Fruit fly (Drosophila melanogaster) whole organism, embryonic: Measurements from ENCODE around the gene Chrac-14.

Experiments used
- Asciz ChIP-seq: fragments of 200-800 bp; sonication (Bioruptor generic); optimal IDR thresholded peaks from 2 replicates; lab custom pipeline; 2017; ENCODE audit warnings: missing biosample characterization, mild to moderate bottlenecking, missing genetic modification characterization, missing genetic modification reagents
- Bdp1 ChIP-seq: fragments of 200-800 bp; sonication (Bioruptor generic); optimal IDR thresholded peaks from 3 replicates; lab custom pipeline; 2016; ENCODE audit warnings: missing biosample characterization, missing genetic modification characterization
- Blimp-1 ChIP-seq: fragments of 200-800 bp; sonication (Bioruptor generic); optimal IDR thresholded peaks from 3 replicates; lab custom pipeline; 2018; ENCODE audit warnings: missing biosample characterization, missing genetic modification characterization, mild to moderate bottlenecking, moderate library complexity, missing genetic modification reagents
- CG10543 ChIP-seq: fragments of 200-800 bp; sonication (Bioruptor generic); optimal IDR thresholded peaks from 3 replicates; lab custom pipeline; 2017; ENCODE audit warnings: missing biosample characterization, mild to moderate bottlenecking, missing genetic modification characterization, moderate library complexity
- CG11247 ChIP-seq: fragments of 200-800 bp; sonication (Bioruptor generic); IDR thresholded peaks from 2 replicates; pipeline ENCODE4 v1.3.6; 2022; ENCODE audit warnings: missing biosample characterization, missing genetic modification characterization
- CG11723 ChIP-seq: fragments of 200-800 bp; sonication (Bioruptor generic); optimal IDR thresholded peaks from 2 replicates; lab custom pipeline; 2017; ENCODE audit warnings: missing biosample characterization, mild to moderate bottlenecking, missing genetic modification characterization
- CG1233 ChIP-seq: fragments of 200-800 bp; sonication (Bioruptor generic); optimal IDR thresholded peaks from 4 replicates; lab custom pipeline; 2018; ENCODE audit warnings: missing biosample characterization, mild to moderate bottlenecking, missing genetic modification characterization
- CG12391 ChIP-seq: fragments of 200-800 bp; sonication (Bioruptor generic); optimal IDR thresholded peaks from 3 replicates; lab custom pipeline; 2018; ENCODE audit warnings: missing biosample characterization, mild to moderate bottlenecking, missing genetic modification characterization, moderate library complexity
- CG14441 ChIP-seq: fragments of 200-800 bp; sonication (Bioruptor generic); IDR thresholded peaks from 2 replicates; pipeline ENCODE4 v1.3.6; 2022; ENCODE audit warnings: missing biosample characterization, missing genetic modification characterization
- CG1602 ChIP-seq: fragments of 200-800 bp; sonication (Bioruptor generic); optimal IDR thresholded peaks from 3 replicates; lab custom pipeline; 2016; ENCODE audit warnings: missing biosample characterization, missing genetic modification characterization
- CG17361 ChIP-seq: fragments of 200-800 bp; sonication (Bioruptor generic); IDR thresholded peaks from 3 replicates; pipeline ENCODE4 v1.3.6; 2022; ENCODE audit warnings: missing biosample characterization, missing genetic modification characterization
- CG17802 ChIP-seq: fragments of 200-800 bp; sonication (Bioruptor generic); optimal IDR thresholded peaks from 2 replicates; lab custom pipeline; 2018; ENCODE audit warnings: missing biosample characterization, mild to moderate bottlenecking, missing genetic modification characterization, moderate library complexity
- CG2120 ChIP-seq: fragments of 200-800 bp; sonication (Bioruptor generic); optimal IDR thresholded peaks from 3 replicates; lab custom pipeline; 2016; ENCODE audit warnings: missing biosample characterization, missing genetic modification characterization
- CG2199 ChIP-seq: fragments of 200-800 bp; sonication (Bioruptor generic); IDR thresholded peaks from 3 replicates; pipeline ENCODE4 v1.3.6; 2022; ENCODE audit warnings: missing biosample characterization, missing genetic modification characterization
- CG31388 ChIP-seq: fragments of 200-800 bp; sonication (Bioruptor generic); optimal IDR thresholded peaks from 2 replicates; lab custom pipeline; 2016; ENCODE audit warnings: missing biosample characterization, missing genetic modification characterization
- CG32772 ChIP-seq: fragments of 200-800 bp; sonication (Bioruptor generic); IDR thresholded peaks from 2 replicates; pipeline ENCODE4 v1.3.6; 2022; ENCODE audit warnings: missing biosample characterization, missing genetic modification characterization
- CG33213 ChIP-seq: fragments of 200-800 bp; sonication (Bioruptor generic); optimal IDR thresholded peaks from 3 replicates; lab custom pipeline; 2016; ENCODE audit warnings: missing biosample characterization, missing genetic modification characterization
- CG33557 ChIP-seq: fragments of 200-800 bp; sonication (Bioruptor generic); optimal IDR thresholded peaks from 2 replicates; lab custom pipeline; 2019; ENCODE audit warnings: missing biosample characterization, mild to moderate bottlenecking, missing genetic modification characterization, moderate library complexity
- CG4617 ChIP-seq: fragments of 200-800 bp; sonication (Bioruptor generic); optimal IDR thresholded peaks from 3 replicates; lab custom pipeline; 2016; ENCODE audit warnings: missing biosample characterization, missing genetic modification characterization, borderline replicate concordance
- CG7745 ChIP-seq: fragments of 200-800 bp; sonication (Bioruptor generic); optimal IDR thresholded peaks from 2 replicates; lab custom pipeline; 2018; ENCODE audit warnings: missing biosample characterization, mild to moderate bottlenecking, missing genetic modification characterization, moderate library complexity
- CG8924 ChIP-seq: fragments of 200-800 bp; optimal IDR thresholded peaks from 3 replicates; lab custom pipeline; 2019; ENCODE audit warnings: missing biosample characterization, mild to moderate bottlenecking, missing genetic modification characterization, moderate library complexity
- CG9727 ChIP-seq: fragments of 200-800 bp; sonication (Bioruptor generic); optimal IDR thresholded peaks from 3 replicates; lab custom pipeline; 2017; ENCODE audit warnings: missing biosample characterization, mild to moderate bottlenecking, missing genetic modification characterization
- CG9817 ChIP-seq: fragments of 200-800 bp; sonication (Bioruptor generic); optimal IDR thresholded peaks from 2 replicates; lab custom pipeline; 2018; ENCODE audit warnings: missing biosample characterization, mild to moderate bottlenecking, missing genetic modification characterization, moderate library complexity
- CHES-1-like ChIP-seq: fragments of 200-800 bp; sonication (Bioruptor generic); optimal IDR thresholded peaks from 2 replicates; lab custom pipeline; 2016; ENCODE audit warnings: missing biosample characterization, missing genetic modification characterization
- D ChIP-seq, 2 experiments: fragments of 200-800 bp in 1 of 2; fragments of >200 bp in 1 of 2; sonication (Bioruptor generic) in 1 of 2; optimal IDR thresholded peaks; 2 replicates in 1 of 2; 3 replicates in 1 of 2; lab custom pipeline; 2017; ENCODE audit warnings: mild to moderate bottlenecking in 1 of 2, missing biosample characterization in 1 of 2, missing genetic modification characterization in 1 of 2, missing genetic modification reagents in 1 of 2
- Dbx ChIP-seq: fragments of 200-800 bp; sonication (Bioruptor generic); IDR thresholded peaks from 3 replicates; pipeline ENCODE4 v1.3.6; 2022; ENCODE audit warnings: missing biosample characterization, missing genetic modification characterization
- Dek ChIP-seq: fragments of 200-800 bp; sonication (Bioruptor generic); optimal IDR thresholded peaks from 3 replicates; lab custom pipeline; 2019; ENCODE audit warnings: missing biosample characterization, mild to moderate bottlenecking, missing genetic modification characterization, moderate library complexity
- Dip3 ChIP-seq: fragments of 200-800 bp; sonication (Bioruptor generic); optimal IDR thresholded peaks from 3 replicates; lab custom pipeline; 2016; ENCODE audit warnings: missing biosample characterization, missing genetic modification characterization
- ERR ChIP-seq: fragments of 200-800 bp; sonication (Bioruptor generic); optimal IDR thresholded peaks from 2 replicates; lab custom pipeline; 2016; ENCODE audit warnings: missing biosample characterization, missing genetic modification characterization
- H15 ChIP-seq: fragments of 200-800 bp; sonication (Bioruptor generic); IDR thresholded peaks from 3 replicates; pipeline ENCODE4 v1.3.6; 2022; ENCODE audit warnings: missing biosample characterization, missing genetic modification characterization
- Nf-YB ChIP-seq: fragments of 200-800 bp; sonication (Bioruptor generic); optimal IDR thresholded peaks from 3 replicates; lab custom pipeline; 2019; ENCODE audit warnings: missing biosample characterization, mild to moderate bottlenecking, missing genetic modification characterization, moderate library complexity
- Oli ChIP-seq: fragments of 200-800 bp; sonication (Bioruptor generic); optimal IDR thresholded peaks from 2 replicates; lab custom pipeline; 2018; ENCODE audit warnings: missing biosample characterization, mild to moderate bottlenecking, missing genetic modification characterization, moderate library complexity
- Optix ChIP-seq: fragments of 200-800 bp; sonication (Bioruptor generic); IDR thresholded peaks from 3 replicates; pipeline ENCODE4 v1.3.6; 2022; ENCODE audit warnings: missing biosample characterization, missing genetic modification characterization
- Poxn ChIP-seq: fragments of 200-800 bp; sonication (Bioruptor generic); IDR thresholded peaks from 2 replicates; pipeline ENCODE4 v1.3.6; 2022; ENCODE audit warnings: missing biosample characterization, missing genetic modification characterization
- Spps ChIP-seq: fragments of 200-800 bp; sonication (Bioruptor generic); optimal IDR thresholded peaks from 2 replicates; lab custom pipeline; 2018; ENCODE audit warnings: missing biosample characterization, mild to moderate bottlenecking, missing genetic modification characterization
- cato ChIP-seq: fragments of 200-800 bp; sonication (Bioruptor generic); optimal IDR thresholded peaks from 2 replicates; lab custom pipeline; 2016; ENCODE audit warnings: missing biosample characterization, missing genetic modification characterization, borderline replicate concordance
- ci ChIP-seq: fragments of 200-800 bp; sonication (Bioruptor generic); IDR thresholded peaks from 3 replicates; pipeline ENCODE4 v1.3.6; 2022; ENCODE audit warnings: missing biosample characterization, missing genetic modification characterization
- dpn ChIP-seq, 2 experiments: fragments of 200-800 bp; sonication (Bioruptor generic); optimal IDR thresholded peaks; 3 replicates each; lab custom pipeline; 2016; ENCODE audit warnings: missing biosample characterization in 2 of 2, missing genetic modification characterization in 2 of 2
- fd96Cb ChIP-seq: fragments of 200-800 bp; sonication (Bioruptor generic); optimal IDR thresholded peaks from 2 replicates; lab custom pipeline; 2018; ENCODE audit warnings: missing biosample characterization, mild to moderate bottlenecking, missing genetic modification characterization, moderate library complexity
- kni ChIP-seq: fragments of 200-800 bp; sonication (Bioruptor generic); optimal IDR thresholded peaks from 3 replicates; lab custom pipeline; 2017; ENCODE audit warnings: mild to moderate bottlenecking, missing biosample characterization, missing genetic modification reagents, missing genetic modification characterization
- luna ChIP-seq: fragments of 200-800 bp; sonication (Bioruptor generic); optimal IDR thresholded peaks from 2 replicates; lab custom pipeline; 2016; ENCODE audit warnings: missing biosample characterization, missing genetic modification characterization
- maf-S ChIP-seq: fragments of 200-800 bp; sonication (Bioruptor generic); optimal IDR thresholded peaks from 2 replicates; lab custom pipeline; 2016; ENCODE audit warnings: missing biosample characterization, missing genetic modification characterization
- odd ChIP-seq: fragments of 200-800 bp; sonication (Bioruptor generic); optimal IDR thresholded peaks from 2 replicates; lab custom pipeline; 2017; ENCODE audit warnings: missing biosample characterization, mild to moderate bottlenecking, missing genetic modification characterization
- phol ChIP-seq: fragments of 200-800 bp; sonication (Bioruptor generic); optimal IDR thresholded peaks from 3 replicates; lab custom pipeline; 2018; ENCODE audit warnings: missing biosample characterization, mild to moderate bottlenecking, missing genetic modification characterization, moderate library complexity
- sc ChIP-seq, 3 experiments: fragments of >200 bp in 2 of 3; fragments of 200-800 bp in 1 of 3; sonication (Bioruptor generic) in 1 of 3; optimal IDR thresholded peaks; 2 replicates in 2 of 3; 3 replicates in 1 of 3; lab custom pipeline; 2017; ENCODE audit warnings: mild to moderate bottlenecking in 1 of 3, missing biosample characterization in 1 of 3, missing genetic modification characterization in 1 of 3, missing genetic modification reagents in 1 of 3
- slbo ChIP-seq: fragments of 200-800 bp; sonication (Bioruptor generic); IDR thresholded peaks from 2 replicates; pipeline ENCODE4 v1.3.6; 2022; ENCODE audit warnings: missing biosample characterization, missing genetic modification characterization
- slp2 ChIP-seq: fragments of 200-800 bp; sonication (Bioruptor generic); optimal IDR thresholded peaks from 2 replicates; lab custom pipeline; 2016; ENCODE audit warnings: missing biosample characterization, missing genetic modification characterization
- toy ChIP-seq: fragments of 200-800 bp; sonication (Bioruptor generic); IDR thresholded peaks from 2 replicates; pipeline ENCODE4 v1.3.6; 2022; ENCODE audit warnings: missing biosample characterization, missing genetic modification characterization
- wdn ChIP-seq: fragments of 200-800 bp; sonication (Bioruptor generic); IDR thresholded peaks from 2 replicates; pipeline ENCODE4 v1.3.6; 2022; ENCODE audit warnings: missing biosample characterization, missing genetic modification characterization

Gene Chrac-14

dm6 chr2L:8423460-8424089, 13.6 kb upstream of the Chrac-14 start (continued):
- no peak for TF ChIP-seq CG17802 (tag; lab: Kevin White, UChicago)
- no peak for TF ChIP-seq H15
- TF ChIP-seq toy (GFP tag; lab: Robert Waterston, UW): no peak
- peak; percentile 1 for TF ChIP-seq CG33213 (GFP tag; lab: Kevin White, UChicago)
- TF ChIP-seq Asciz (GFP tag; lab: Kevin White, UChicago): peak; percentile 2
- no peak for TF ChIP-seq sc (optimal IDR thresholded peaks at IDR 0.05; lab: Kevin White, UChicago)
- TF ChIP-seq sc (GFP tag; optimal IDR thresholded peaks at IDR 0.05; lab: Kevin White, UChicago): peak; percentile 9
- TF ChIP-seq dpn (GFP tag; optimal IDR thresholded peaks at IDR 0.05; lab: Kevin White, UChicago): no peak
- TF ChIP-seq CHES-1-like (GFP tag; lab: Kevin White, UChicago): no peak
- TF ChIP-seq maf-S (GFP tag; lab: Kevin White, UChicago): no peak
- no peak for TF ChIP-seq CG1233 (GFP tag; lab: Kevin White, UChicago)
- no peak for TF ChIP-seq CG7745
- no peak for TF ChIP-seq CG32772 (GFP tag; lab: Robert Waterston, UW)
- no peak for TF ChIP-seq Poxn (GFP tag; lab: Robert Waterston, UW)
- TF ChIP-seq CG9727 (GFP tag; lab: Kevin White, UChicago): peak; percentile 15
- TF ChIP-seq slp2 (GFP tag; lab: Kevin White, UChicago): no peak
- TF ChIP-seq CG2199 (GFP tag; lab: Robert Waterston, UW): no peak
- TF ChIP-seq CG14441 (GFP tag; lab: Robert Waterston, UW): no peak
- TF ChIP-seq CG17361: peak; percentile 44; the same call in 2 of the 3 replicates
- peak; percentile 14 for TF ChIP-seq CG12391 (tag; lab: Kevin White, UChicago)
- peak; percentile 19; the same call in 1 of the 3 replicates for TF ChIP-seq ci (GFP tag; lab: Robert Waterston, UW)
- no peak for TF ChIP-seq cato
- peak; percentile 63 for TF ChIP-seq kni (GFP tag; lab: Kevin White, UChicago)
- no peak for TF ChIP-seq Oli
- TF ChIP-seq Blimp-1: peak; percentile 23
- TF ChIP-seq CG8924 (tag; lab: Kevin White, UChicago): peak; percentile 15
- TF ChIP-seq CG1602 (GFP tag; lab: Kevin White, UChicago): peak; percentile 33
- TF ChIP-seq Dek: no peak
- no peak for TF ChIP-seq Bdp1 (GFP tag; lab: Kevin White, UChicago)
- no peak for TF ChIP-seq odd
- TF ChIP-seq fd96Cb (tag; lab: Kevin White, UChicago): no peak
- no peak for TF ChIP-seq CG11247 (GFP tag; lab: Robert Waterston, UW)
- TF ChIP-seq Spps (tag; lab: Kevin White, UChicago): peak; percentile 29
- 0 out of 2 replicates have a peak, but pooled peaks have one; percentile 12 for TF ChIP-seq wdn (GFP tag; lab: Robert Waterston, UW)
- no peak for TF ChIP-seq luna
- peak; percentile 29 for TF ChIP-seq CG33557 (GFP tag; lab: Kevin White, UChicago)
- no peak for TF ChIP-seq slbo (GFP tag; lab: Robert Waterston, UW)
- TF ChIP-seq ERR (GFP tag; lab: Kevin White, UChicago): no peak
- TF ChIP-seq CG10543: no peak
- no peak for TF ChIP-seq phol (tag; lab: Kevin White, UChicago)
- TF ChIP-seq CG2120 (GFP tag; lab: Kevin White, UChicago): no peak
- TF ChIP-seq Dip3 (GFP tag; lab: Kevin White, UChicago): no peak
- TF ChIP-seq CG31388 (GFP tag; lab: Kevin White, UChicago): no peak
- no peak for TF ChIP-seq CG9817 (tag; lab: Kevin White, UChicago)
- TF ChIP-seq Dbx (GFP tag; lab: Robert Waterston, UW): no peak
- TF ChIP-seq CG4617: no peak
- no peak for TF ChIP-seq CG11723 (GFP tag; lab: Kevin White, UChicago)
- no peak for TF ChIP-seq Nf-YB
- no peak for TF ChIP-seq Optix (GFP tag; lab: Robert Waterston, UW)
- peak; percentile 43 for TF ChIP-seq D (optimal IDR thresholded peaks at IDR 0.05; lab: Kevin White, UChicago)
- no peak for TF ChIP-seq D (GFP tag; optimal IDR thresholded peaks at IDR 0.05; lab: Kevin White, UChicago)
